Worm (Caenorhabditis elegans) whole organism, L4/young adult: ENCODE results near the gene cbs-2.

Experiments used
- W03F9.2 ChIP-seq: fragments of 150-350 bp; optimal IDR thresholded peaks from 2 replicates; lab custom pipeline; 2014; ENCODE audit warnings: missing biosample characterization, missing genetic modification characterization
- dao-5 ChIP-seq: sonication (generic microtip); optimal IDR thresholded peaks from 2 replicates; lab custom pipeline; 2016; ENCODE audit warnings: missing genotype, missing genetic modification characterization, moderate library complexity, missing compliant biosample characterization
- him-1 ChIP-seq: sonication (generic microtip); optimal IDR thresholded peaks from 2 replicates; lab custom pipeline; 2016; ENCODE audit warnings: missing genotype, missing genetic modification reagents, missing genetic modification characterization, missing compliant biosample characterization

The cbs-2 gene

DNA sequence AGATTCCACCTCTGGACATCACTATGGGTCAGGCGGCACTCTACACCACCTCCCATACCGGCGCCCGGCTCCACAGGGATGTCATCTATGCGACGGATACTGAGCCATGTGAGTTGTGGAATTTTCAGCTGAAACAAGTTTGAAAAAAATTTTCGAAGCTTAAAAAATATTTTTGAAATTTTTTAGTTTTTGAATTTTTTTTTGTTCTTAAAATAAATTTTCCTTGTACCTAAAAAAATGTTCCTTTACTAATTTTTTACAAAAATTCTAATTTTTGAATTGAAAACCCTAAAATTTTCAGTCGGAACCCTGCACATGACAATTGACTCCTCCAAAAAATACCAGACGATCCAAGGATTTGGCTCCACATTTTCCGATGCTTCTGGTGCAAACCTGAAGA, 45.6 kb downstream of the cbs-2 start:
- TF ChIP-seq W03F9.2 (tag; lab: Kevin White, UChicago) (no peak), him-1 (tag; lab: Kevin White, UChicago) (no peak), dao-5 (tag; lab: Kevin White, UChicago) (no peak)

DNA sequence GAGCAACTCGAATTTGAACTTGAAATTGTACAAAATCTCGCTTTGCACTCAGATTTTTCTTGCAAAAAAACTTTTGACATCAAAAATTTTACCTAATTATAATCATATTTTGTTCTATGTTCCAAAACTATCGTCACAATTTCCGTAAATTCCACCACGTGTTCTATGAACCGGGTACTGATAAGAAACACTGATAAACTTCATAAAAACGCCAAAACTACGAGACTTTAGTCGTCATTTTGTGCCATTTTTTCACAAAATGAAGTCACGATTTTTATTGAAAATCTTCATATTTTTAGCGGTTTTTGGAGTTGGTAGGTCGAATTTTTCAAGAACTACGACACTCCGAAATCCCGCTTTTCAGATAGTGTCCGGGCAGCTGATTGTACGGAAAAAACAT, 46.7 kb downstream of the cbs-2 start, which contains the start of gene gba-1:
Gene gba-1 (plus strand): TSS at position 54 of the 400 bp plus-strand sequence.
- no peak for TF ChIP-seq him-1 (tag; lab: Kevin White, UChicago)
- TF ChIP-seq dao-5 (tag; lab: Kevin White, UChicago): no peak
- TF ChIP-seq W03F9.2 (tag; lab: Kevin White, UChicago): no peak

DNA sequence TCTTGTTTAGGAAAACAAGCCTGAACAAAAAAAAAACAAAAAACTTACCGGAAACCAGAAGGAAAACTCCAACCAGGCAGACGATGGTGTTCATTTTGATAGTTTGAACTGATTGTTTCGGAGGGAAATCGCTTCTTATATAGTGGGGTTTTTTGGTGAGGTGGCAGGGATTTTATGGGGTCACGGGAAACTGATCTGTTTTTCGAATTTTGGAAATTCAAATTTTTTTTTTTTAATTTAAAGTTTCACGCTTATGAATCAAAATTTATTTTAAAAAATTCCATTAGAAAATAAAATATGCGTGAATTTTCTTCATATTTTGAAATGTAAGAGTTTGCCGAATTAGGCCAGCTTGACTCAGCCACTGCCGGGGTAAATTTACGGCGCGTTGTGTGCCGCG, 48.0 kb downstream of the cbs-2 start, which contains the start of gene C33C12.7:
Gene C33C12.7 (minus strand): TSS at position 101 of the 400 bp plus-strand sequence.
- TF ChIP-seq dao-5 (tag; lab: Kevin White, UChicago): no peak
- no peak for TF ChIP-seq him-1 (tag; lab: Kevin White, UChicago)
- TF ChIP-seq W03F9.2 (tag; lab: Kevin White, UChicago): no peak
